Worm (Caenorhabditis elegans) whole organism, dauer: ENCODE measurements around the gene pmt-1.

Source experiments
- unc-62 ChIP-seq: sonication (generic microtip); optimal IDR thresholded peaks from 2 replicates; lab custom pipeline; 2017; ENCODE audit warnings: missing biosample characterization, missing genetic modification reagents, missing genetic modification characterization

The pmt-1 gene

ce11 chrII:5282192-5282591 lies at the start of gene pmt-1:
TSS of gene pmt-1 (minus strand) at chrII:5282523.
- no peak for TF ChIP-seq unc-62 (GFP tag; lab: Kevin White, UChicago)

DNA sequence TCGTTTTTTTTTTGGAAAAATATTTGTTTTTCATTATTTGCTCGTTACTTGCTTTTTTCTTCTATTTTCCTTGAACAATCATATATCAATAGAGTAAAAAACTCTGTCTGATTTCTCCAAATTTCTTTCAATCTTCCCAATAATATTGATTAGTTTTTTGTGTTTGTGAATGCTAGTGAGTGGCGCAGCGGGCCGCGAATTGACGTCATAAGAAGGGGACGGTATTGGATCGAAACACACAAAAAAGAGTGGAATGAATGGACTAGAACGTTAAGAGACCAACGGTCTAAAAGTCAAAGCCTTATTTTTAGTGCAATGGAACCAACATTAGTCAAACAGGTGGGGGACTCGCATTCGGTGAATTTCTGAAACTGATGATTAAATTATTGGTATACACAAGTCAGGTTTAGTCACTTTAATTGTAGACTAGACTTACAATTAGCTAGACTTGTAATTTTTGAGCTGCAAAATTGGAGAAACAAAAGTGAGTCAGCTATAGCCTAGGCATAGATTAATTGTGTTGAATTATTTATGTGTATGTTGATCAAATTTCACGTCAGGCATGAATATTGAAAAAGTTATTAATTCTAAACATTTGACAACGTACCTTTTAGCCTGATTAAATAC lies 49.5 kb upstream of the pmt-1 start:
- no peak for TF ChIP-seq unc-62 (GFP tag; lab: Kevin White, UChicago)

DNA sequence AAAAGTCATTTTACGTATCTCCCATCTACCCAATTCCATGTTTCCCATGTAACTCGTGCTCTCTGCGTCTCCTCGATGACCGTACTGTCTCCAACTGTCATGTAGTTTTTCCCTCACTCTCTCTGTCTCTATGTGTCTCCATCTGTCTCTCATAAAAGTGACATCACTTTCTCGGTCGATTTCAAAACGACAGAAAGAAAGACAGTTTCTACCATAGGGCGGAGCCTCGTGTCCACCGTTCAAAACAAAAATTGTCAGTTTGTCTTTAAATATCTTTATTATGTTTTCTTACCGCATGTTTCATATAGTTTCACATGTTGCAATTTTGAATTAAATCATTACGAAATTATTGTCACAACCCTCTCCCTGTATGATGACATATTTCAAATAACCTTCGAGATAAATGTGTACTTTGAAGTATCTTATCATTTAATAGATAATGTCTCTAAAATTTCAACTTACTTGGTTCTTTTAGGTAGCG lies 47.9 kb upstream of the pmt-1 start:
- TF ChIP-seq unc-62 (GFP tag; lab: Kevin White, UChicago): no peak

DNA sequence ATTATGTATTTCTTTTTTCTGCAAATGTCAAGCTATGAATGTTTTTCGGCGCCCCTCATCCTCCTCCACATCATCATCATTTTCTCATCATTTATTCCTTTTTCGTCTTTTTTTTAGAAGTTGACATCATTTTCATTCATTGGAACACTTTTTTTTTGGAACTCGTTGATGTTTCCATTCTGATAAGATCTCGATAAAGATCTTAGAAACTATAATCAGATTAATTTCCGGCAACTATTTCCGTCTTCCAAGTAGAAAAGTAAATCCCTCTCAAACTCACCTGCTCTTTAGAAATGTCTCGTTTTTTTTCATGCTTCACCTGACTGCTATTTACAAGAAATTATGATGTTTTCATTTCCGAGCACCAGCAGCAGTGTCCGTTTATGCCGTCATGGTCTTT lies 46.6 kb upstream of the pmt-1 start:
- TF ChIP-seq unc-62 (GFP tag; lab: Kevin White, UChicago): no peak

- TF ChIP-seq unc-62 (GFP tag; lab: Kevin White, UChicago): no peak
Observed at ce11 chrII:5326891-5327290, 44.6 kb upstream of the pmt-1 start.

- TF ChIP-seq unc-62 (GFP tag; lab: Kevin White, UChicago): no peak
Observed at ce11 chrII:5326024-5326627, 43.8 kb upstream of the pmt-1 start.

- no peak for TF ChIP-seq unc-62 (GFP tag; lab: Kevin White, UChicago)
Observed at ce11 chrII:5324653-5325052, 42.3 kb upstream of the pmt-1 start.

ce11 chrII:5323773-5324172 lies 41.5 kb upstream of the pmt-1 start:
- no peak for TF ChIP-seq unc-62 (GFP tag; lab: Kevin White, UChicago)

- no peak for TF ChIP-seq unc-62 (GFP tag; lab: Kevin White, UChicago)
Observed at ce11 chrII:5322732-5323326, 40.5 kb upstream of the pmt-1 start, which contains the start of gene vhp-1. TSS of gene vhp-1 (plus strand) at chrII:5323276.

DNA sequence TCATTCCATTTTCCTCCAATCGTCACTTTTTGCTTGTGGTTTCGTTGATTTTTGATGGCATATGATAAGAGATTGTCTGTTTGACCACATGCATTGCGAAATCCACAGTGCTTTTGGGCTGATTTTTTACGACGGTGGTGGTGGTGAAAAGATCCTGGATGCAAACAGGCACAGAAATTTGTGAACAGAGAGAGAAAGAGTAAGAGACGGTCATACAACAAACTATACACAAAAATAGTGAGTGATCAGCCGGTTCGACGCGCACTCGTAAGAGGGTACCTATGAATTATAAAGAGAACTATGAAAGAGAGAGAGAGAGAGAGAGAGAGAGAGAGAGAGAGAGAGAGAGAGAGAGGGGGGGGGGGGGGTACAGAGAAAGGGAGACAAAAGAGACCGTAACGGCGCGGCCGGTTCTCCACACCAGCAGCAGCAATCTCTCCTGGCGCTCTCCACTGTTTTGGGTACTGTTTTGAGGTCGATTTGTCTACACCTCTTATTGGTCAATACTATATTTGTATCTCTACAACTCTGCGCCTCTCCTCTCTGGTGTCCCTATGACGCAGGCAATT lies 39.5 kb upstream of the pmt-1 start:
- TF ChIP-seq unc-62 (GFP tag; lab: Kevin White, UChicago): no peak

DNA sequence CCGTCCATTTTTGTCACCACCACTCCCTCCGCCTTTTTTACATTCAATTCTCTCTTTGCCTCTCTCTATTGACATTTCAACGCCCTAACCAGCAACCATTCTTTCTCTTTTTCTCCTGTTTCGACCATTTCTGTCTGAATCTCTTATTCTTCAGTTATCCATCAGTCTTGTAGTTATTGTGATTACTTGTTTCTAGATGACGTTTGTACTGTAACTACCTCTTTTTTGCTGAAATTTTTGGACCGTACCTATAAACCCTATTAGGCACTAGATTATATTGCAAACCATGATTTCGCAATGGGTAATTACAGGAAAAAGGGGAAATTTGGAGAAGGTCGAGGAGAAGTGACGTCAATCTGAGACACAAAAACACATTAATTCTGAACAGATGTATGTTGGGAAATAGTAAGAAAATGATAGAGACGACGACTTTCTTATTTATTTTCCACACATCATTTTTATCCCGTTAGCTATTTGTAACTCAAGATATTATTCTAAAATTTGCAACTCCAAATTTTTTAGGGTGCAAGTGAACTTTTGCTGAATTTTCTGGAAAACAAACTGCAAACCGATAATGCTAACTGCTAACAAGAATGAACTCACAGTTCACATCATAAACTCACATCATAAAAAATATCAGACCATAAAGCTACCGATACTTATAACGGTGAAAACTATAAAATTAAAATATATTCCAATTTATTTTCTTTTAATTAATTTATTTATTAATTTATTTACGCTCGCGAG lies 38.1 kb upstream of the pmt-1 start:
- no peak for TF ChIP-seq unc-62 (GFP tag; lab: Kevin White, UChicago)

- no peak for TF ChIP-seq unc-62 (GFP tag; lab: Kevin White, UChicago)
Observed at ce11 chrII:5311746-5312145, 29.4 kb upstream of the pmt-1 start, which contains the start of gene gcy-12. TSS of gene gcy-12 (plus strand) at chrII:5312046.

DNA sequence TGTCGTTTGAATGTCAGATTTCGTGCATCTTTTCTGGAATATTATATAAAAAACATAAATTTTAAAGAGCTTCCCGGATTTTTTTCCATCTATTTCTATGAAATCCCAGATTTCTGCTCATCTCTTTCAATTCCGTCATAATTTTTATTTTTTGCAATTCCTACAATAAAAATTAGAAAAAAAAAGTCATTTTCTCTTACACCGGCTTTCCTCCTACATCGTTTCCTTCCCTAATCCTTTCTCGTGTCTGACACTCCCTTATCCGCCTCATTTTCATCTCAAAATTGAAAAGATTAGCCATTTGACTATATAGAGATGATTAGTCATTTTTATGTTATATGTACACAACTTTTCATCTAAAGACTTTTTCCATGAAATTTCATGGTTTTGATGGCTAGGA lies 28.5 kb upstream of the pmt-1 start:
- TF ChIP-seq unc-62 (GFP tag; lab: Kevin White, UChicago): no peak

ce11 chrII:5309720-5310119 lies 27.4 kb upstream of the pmt-1 start:
- no peak for TF ChIP-seq unc-62 (GFP tag; lab: Kevin White, UChicago)

- no peak for TF ChIP-seq unc-62 (GFP tag; lab: Kevin White, UChicago)
Observed at ce11 chrII:5308961-5309360, 26.6 kb upstream of the pmt-1 start.

ce11 chrII:5307203-5307602 lies 24.9 kb upstream of the pmt-1 start:
- no peak for TF ChIP-seq unc-62 (GFP tag; lab: Kevin White, UChicago)
